Worm (Caenorhabditis elegans) whole organism, L4 larva: ENCODE measurements around the gene C53D6.4.

Source experiments
- ceh-20 ChIP-seq: fragments of 200-800 bp; sonication (Bioruptor generic); IDR thresholded peaks from 2 replicates; pipeline ENCODE4 v1.3.6; 2022; ENCODE audit warnings: missing genetic modification reagents, missing genetic modification characterization, missing compliant biosample characterization
- ceh-62 ChIP-seq: sonication (generic microtip); optimal IDR thresholded peaks from 2 replicates; lab custom pipeline; 2017; ENCODE audit warnings: missing biosample characterization, missing genetic modification characterization
- ceh-82 ChIP-seq: sonication (generic microtip); optimal IDR thresholded peaks from 2 replicates; lab custom pipeline; 2017; ENCODE audit warnings: missing biosample characterization, missing genetic modification characterization
- dpl-1 ChIP-seq: fragments of 150-350 bp; optimal IDR thresholded peaks from 2 replicates; lab custom pipeline; 2014; ENCODE audit warnings: missing biosample characterization, missing genetic modification reagents, missing genetic modification characterization
- fos-1 ChIP-seq: fragments of 150-350 bp; optimal IDR thresholded peaks from 2 replicates; lab custom pipeline; 2014; ENCODE audit warnings: missing biosample characterization, missing genetic modification characterization
- lin-13 ChIP-seq: fragments of 150-350 bp; optimal IDR thresholded peaks from 2 replicates; lab custom pipeline; 2014; ENCODE audit warnings: missing biosample characterization, missing genetic modification reagents, missing genetic modification characterization
- lin-15B ChIP-seq: fragments of 150-350 bp; sonication (generic microtip); optimal IDR thresholded peaks from 3 replicates; lab custom pipeline; 2014; ENCODE audit warnings: missing biosample characterization, missing genetic modification characterization
- lin-39 ChIP-seq: fragments of 150-350 bp; optimal IDR thresholded peaks from 2 replicates; lab custom pipeline; 2014; ENCODE audit warnings: missing biosample characterization, missing genetic modification reagents, missing genetic modification characterization
- lsy-2 ChIP-seq, 2 experiments: fragments of 150-350 bp in 1 of 2; sonication (generic microtip) in 1 of 2; optimal IDR thresholded peaks; 2 replicates each; lab custom pipeline; 2014 to 2017; ENCODE audit warnings: missing biosample characterization in 2 of 2, missing genetic modification characterization in 2 of 2
- nhr-237 ChIP-seq: sonication (generic microtip); optimal IDR thresholded peaks from 2 replicates; lab custom pipeline; 2017; ENCODE audit warnings: missing biosample characterization, missing genetic modification characterization
- nhr-77 ChIP-seq: fragments of 150-350 bp; optimal IDR thresholded peaks from 2 replicates; lab custom pipeline; 2014; ENCODE audit warnings: missing biosample characterization, missing genetic modification characterization
- pha-4 ChIP-seq, 2 experiments: fragments of 150-350 bp in 1 of 2; fragments of 200-800 bp in 1 of 2; sonication (Bioruptor generic) in 1 of 2; IDR thresholded peaks in 1 of 2; optimal IDR thresholded peaks in 1 of 2; 2 replicates each; pipeline versions ENCODE4 v1.3.6 to Lab custom; 2014 to 2022; ENCODE audit warnings: missing genetic modification characterization in 2 of 2, missing genetic modification reagents in 2 of 2, missing biosample characterization in 1 of 2, missing compliant biosample characterization in 1 of 2

DNA sequence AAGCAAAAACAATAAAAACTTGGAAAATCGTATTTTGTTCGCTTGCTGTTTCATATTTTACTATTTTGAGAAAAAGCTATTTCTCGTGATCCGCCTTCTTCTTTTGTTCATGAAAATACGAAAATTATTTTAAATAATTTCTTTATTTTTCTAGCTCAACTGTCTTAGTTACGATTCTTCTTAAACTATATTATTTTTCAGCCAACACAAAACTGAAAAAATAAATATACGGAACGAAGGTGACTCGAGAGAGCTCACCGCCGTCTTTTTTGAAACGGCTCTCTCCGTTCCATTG is 45.5 kb downstream of the C53D6.4 start, which contains the start of gene pdzd-8:
- TF ChIP-seq pha-4 (GFP tag; IDR thresholded peaks at IDR 0.05; lab: Robert Waterston, UW): no peak
- no peak for TF ChIP-seq pha-4 (tag; optimal IDR thresholded peaks at IDR 0.05; lab: Kevin White, UChicago)
- no peak for TF ChIP-seq lsy-2 (tag; optimal IDR thresholded peaks at IDR 0.05; lab: Kevin White, UChicago)
- TF ChIP-seq nhr-237: no peak
- TF ChIP-seq nhr-77 (tag; lab: Kevin White, UChicago): no peak
- no peak for TF ChIP-seq ceh-20
- no peak for TF ChIP-seq lin-13 (GFP tag; lab: Kevin White, UChicago)
- no peak for TF ChIP-seq ceh-62 (tag; lab: Kevin White, UChicago)
- no peak for TF ChIP-seq fos-1 (tag; lab: Kevin White, UChicago)
- TF ChIP-seq ceh-82 (tag; lab: Kevin White, UChicago): no peak
- TF ChIP-seq lin-39 (tag; lab: Kevin White, UChicago): no peak
- no peak for TF ChIP-seq lin-15B (tag; lab: Kevin White, UChicago)
- TF ChIP-seq dpl-1 (GFP tag; lab: Kevin White, UChicago): no peak
